Comparison of ENCODE assay signal across 7 worm cellular contexts in the genomic region with DNA sequence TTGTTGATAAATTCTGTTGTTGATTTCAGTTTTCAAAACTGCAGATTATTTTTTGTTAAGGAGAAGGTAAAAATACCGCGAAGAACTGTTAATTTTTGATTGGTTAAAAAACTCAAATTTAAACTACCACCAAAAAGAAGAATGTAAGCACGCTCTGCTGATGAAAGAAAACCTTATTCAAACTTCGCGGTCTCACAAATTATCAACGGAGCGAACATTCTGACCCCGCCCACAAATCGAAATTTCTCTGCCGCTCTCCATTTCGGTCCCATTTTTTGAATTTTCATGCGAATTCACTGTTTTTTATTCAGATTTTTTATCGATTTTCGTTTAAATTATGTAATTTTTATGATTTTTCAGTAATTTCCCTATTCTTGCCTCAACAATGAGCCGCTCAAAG.
TF ChIP-seq lines count a peak whose summit lies in the region.

Gene cyn-3, plus strand, starts transcription at position 361 of the 400 bp plus-strand sequence.

TF ChIP-seq in whole organism, L1 larva, 84 proteins besides CTCF, POLR2A, EP300 and RAD21 (continues in another document):
- TF ChIP-seq xbp-1 (tag; optimal IDR thresholded peaks at IDR 0.05; lab: Kevin White, UChicago) (peak; percentile 92), ets-5 (GFP tag; IDR thresholded peaks at IDR 0.05; lab: Robert Waterston, UW) (no peak), F16B12.6 (tag; optimal IDR thresholded peaks at IDR 0.05; lab: Kevin White, UChicago) (peak; percentile 74), fkh-4 (tag; optimal IDR thresholded peaks at IDR 0.05; lab: Kevin White, UChicago; ENCODE audit: borderline replicate concordance) (peak; percentile 31), lin-35 (GFP tag; optimal IDR thresholded peaks at IDR 0.05; lab: Kevin White, UChicago) (peak; percentile 100), pax-3 (tag; optimal IDR thresholded peaks at IDR 0.05; lab: Kevin White, UChicago) (peak; percentile 92), efl-3 (GFP tag; optimal IDR thresholded peaks at IDR 0.05; lab: Kevin White, UChicago) (no peak), nhr-85 (tag; lab: Kevin White, UChicago) (peak; percentile 95), C04F5.9 (tag; optimal IDR thresholded peaks at IDR 0.05; lab: Kevin White, UChicago) (no peak), ces-1 (GFP tag; optimal IDR thresholded peaks at IDR 0.05; lab: Kevin White, UChicago) (no peak), rnt-1 (tag; optimal IDR thresholded peaks at IDR 0.05; lab: Kevin White, UChicago) (peak; percentile 92), lin-13 (GFP tag; optimal IDR thresholded peaks at IDR 0.05; lab: Kevin White, UChicago) (peak; percentile 89)

TF ChIP-seq in whole organism, L2 larva, 48 proteins besides CTCF, POLR2A, EP300 and RAD21 (continues in another document):
- TF ChIP-seq unc-55 (GFP tag; optimal IDR thresholded peaks at IDR 0.05; lab: Kevin White, UChicago) (peak; percentile 97), nhr-237 (tag; optimal IDR thresholded peaks at IDR 0.05; lab: Kevin White, UChicago) (no peak), nhr-12 (tag; optimal IDR thresholded peaks at IDR 0.05; lab: Kevin White, UChicago) (no peak), skn-1 (tag; optimal IDR thresholded peaks at IDR 0.05; lab: Kevin White, UChicago) (no peak), nhr-25 (tag; optimal IDR thresholded peaks at IDR 0.05; lab: Kevin White, UChicago) (peak; percentile 93), ztf-4 (tag; optimal IDR thresholded peaks at IDR 0.05; lab: Kevin White, UChicago) (peak; percentile 73), sma-3 (GFP tag; optimal IDR thresholded peaks at IDR 0.05; lab: Kevin White, UChicago) (peak; percentile 87), fos-1 (tag; optimal IDR thresholded peaks at IDR 0.05; lab: Kevin White, UChicago) (peak; percentile 76), ztf-11 (tag; optimal IDR thresholded peaks at IDR 0.05; lab: Kevin White, UChicago) (no peak), mdl-1 (tag; optimal IDR thresholded peaks at IDR 0.05; lab: Kevin White, UChicago) (no peak), elt-1 (tag; optimal IDR thresholded peaks at IDR 0.05; lab: Kevin White, UChicago) (no peak), crh-2 (tag; optimal IDR thresholded peaks at IDR 0.05; lab: Kevin White, UChicago) (peak; percentile 96), aly-2 (tag; optimal IDR thresholded peaks at IDR 0.05; lab: Kevin White, UChicago) (no peak)

TF ChIP-seq in whole organism, L3 larva, 47 proteins besides CTCF, POLR2A, EP300 and RAD21 (continues in another document):
- no peak for TF ChIP-seq eor-1 (tag; optimal IDR thresholded peaks at IDR 0.05; lab: Kevin White, UChicago)
- no peak for TF ChIP-seq sea-2 (GFP tag; optimal IDR thresholded peaks at IDR 0.05; lab: Kevin White, UChicago)
- TF ChIP-seq unc-62 (GFP tag; optimal IDR thresholded peaks at IDR 0.05; lab: Kevin White, UChicago), result no peak
- no peak for TF ChIP-seq ztf-4 (tag; optimal IDR thresholded peaks at IDR 0.05; lab: Kevin White, UChicago)
- peak; percentile 69 for TF ChIP-seq ama-1 (optimal IDR thresholded peaks at IDR 0.05; lab: Kevin White, UChicago)
- peak; percentile 86 for TF ChIP-seq nhr-25 (tag; optimal IDR thresholded peaks at IDR 0.05; lab: Kevin White, UChicago)
- peak; percentile 70 for TF ChIP-seq egl-5 (tag; optimal IDR thresholded peaks at IDR 0.05; lab: Kevin White, UChicago)
- peak; percentile 80 for TF ChIP-seq nhr-43 (tag; optimal IDR thresholded peaks at IDR 0.05; lab: Kevin White, UChicago; ENCODE audit: poor library complexity, severe bottlenecking)
- no peak for TF ChIP-seq nhr-237 (tag; optimal IDR thresholded peaks at IDR 0.05; lab: Kevin White, UChicago)
- TF ChIP-seq nhr-77 (tag; optimal IDR thresholded peaks at IDR 0.05; lab: Kevin White, UChicago), result no peak
- TF ChIP-seq elt-1 (tag; optimal IDR thresholded peaks at IDR 0.05; lab: Kevin White, UChicago), result peak; percentile 58
- TF ChIP-seq nhr-23 (tag; optimal IDR thresholded peaks at IDR 0.05; lab: Kevin White, UChicago), result peak; percentile 97
- no peak for TF ChIP-seq ceh-9 (tag; optimal IDR thresholded peaks at IDR 0.05; lab: Kevin White, UChicago)

TF ChIP-seq in whole organism, L4 larva, 104 proteins besides CTCF, POLR2A, EP300 and RAD21 (continues in another document):
- TF ChIP-seq ztf-11 (tag; optimal IDR thresholded peaks at IDR 0.05; lab: Kevin White, UChicago) (no peak), D1046.2 (GFP tag; IDR thresholded peaks at IDR 0.05; lab: Robert Waterston, UW) (no peak), ces-1 (GFP tag; optimal IDR thresholded peaks at IDR 0.05; lab: Kevin White, UChicago) (no peak), pha-4 (GFP tag; IDR thresholded peaks at IDR 0.05; lab: Robert Waterston, UW) (0 out of 2 replicates have a peak, but pooled peaks have one; percentile 44), pha-4 (tag; optimal IDR thresholded peaks at IDR 0.05; lab: Kevin White, UChicago) (peak; percentile 71), T26A8.4 (GFP tag; IDR thresholded peaks at IDR 0.05; lab: Robert Waterston, UW) (peak; percentile 68), tra-1 (GFP tag; IDR thresholded peaks at IDR 0.05; lab: Robert Waterston, UW) (no peak), F49E8.2 (tag; optimal IDR thresholded peaks at IDR 0.05; lab: Kevin White, UChicago; ENCODE audit: borderline replicate concordance) (no peak), cey-2 (tag; optimal IDR thresholded peaks at IDR 0.05; lab: Kevin White, UChicago; ENCODE audit: borderline replicate concordance, insufficient read depth) (no peak), Y48G9A.11 (GFP tag; IDR thresholded peaks at IDR 0.05; lab: Robert Waterston, UW) (no peak), daf-8 (GFP tag; IDR thresholded peaks at IDR 0.05; lab: Robert Waterston, UW) (no peak), nhr-42 (GFP tag; IDR thresholded peaks at IDR 0.05; lab: Robert Waterston, UW) (no peak), vab-7 (GFP tag; IDR thresholded peaks at IDR 0.05; lab: Robert Waterston, UW) (no peak)

TF ChIP-seq in whole organism, late embryonic, 69 proteins besides CTCF, POLR2A, EP300 and RAD21:
- peak; percentile 40 for TF ChIP-seq unc-55 (GFP tag; optimal IDR thresholded peaks at IDR 0.05; lab: Kevin White, UChicago)
- peak; percentile 76 for TF ChIP-seq unc-42 (tag; optimal IDR thresholded peaks at IDR 0.05; lab: Kevin White, UChicago)
- TF ChIP-seq tbx-2 (tag; optimal IDR thresholded peaks at IDR 0.05; lab: Kevin White, UChicago), result peak; percentile 16
- TF ChIP-seq ceh-48 (tag; optimal IDR thresholded peaks at IDR 0.05; lab: Kevin White, UChicago), result peak; percentile 30
- peak; percentile 58 for TF ChIP-seq dve-1 (tag; optimal IDR thresholded peaks at IDR 0.05; lab: Kevin White, UChicago)
- TF ChIP-seq pros-1 (tag; optimal IDR thresholded peaks at IDR 0.05; lab: Kevin White, UChicago), result peak; percentile 12
- TF ChIP-seq ceh-2 (tag; optimal IDR thresholded peaks at IDR 0.05; lab: Kevin White, UChicago), result no peak
- TF ChIP-seq npax-4 (tag; optimal IDR thresholded peaks at IDR 0.05; lab: Kevin White, UChicago), result no peak
- TF ChIP-seq nfya-1 (tag; optimal IDR thresholded peaks at IDR 0.05; lab: Kevin White, UChicago), result peak; percentile 66
- no peak for TF ChIP-seq ceh-30 (tag; optimal IDR thresholded peaks at IDR 0.05; lab: Kevin White, UChicago)
- TF ChIP-seq ceh-31 (tag; optimal IDR thresholded peaks at IDR 0.05; lab: Kevin White, UChicago), result peak; percentile 63
- peak; percentile 36 for TF ChIP-seq ceh-18 (tag; optimal IDR thresholded peaks at IDR 0.05; lab: Kevin White, UChicago)

TF ChIP-seq in whole organism, mixed stage, embryonic, 35 proteins besides CTCF, POLR2A, EP300 and RAD21 (continues in another document):
- TF ChIP-seq unc-39 (tag; optimal IDR thresholded peaks at IDR 0.05; lab: Kevin White, UChicago), result no peak
- no peak for TF ChIP-seq M03D4.4 (tag; optimal IDR thresholded peaks at IDR 0.05; lab: Kevin White, UChicago)
- TF ChIP-seq zip-8 (tag; optimal IDR thresholded peaks at IDR 0.05; lab: Kevin White, UChicago), result no peak
- TF ChIP-seq tbx-8 (GFP tag; optimal IDR thresholded peaks at IDR 0.05; lab: Kevin White, UChicago), result no peak
- no peak for TF ChIP-seq bed-3 (GFP tag; optimal IDR thresholded peaks at IDR 0.05; lab: Kevin White, UChicago)
- TF ChIP-seq hlh-1 (tag; optimal IDR thresholded peaks at IDR 0.05; lab: Kevin White, UChicago), result peak; percentile 18
- peak; percentile 58 for TF ChIP-seq lin-13 (tag; optimal IDR thresholded peaks at IDR 0.05; lab: Kevin White, UChicago)
- TF ChIP-seq blmp-1 (tag; optimal IDR thresholded peaks at IDR 0.05; lab: Kevin White, UChicago), result no peak
- TF ChIP-seq flh-1 (GFP tag; optimal IDR thresholded peaks at IDR 0.05; lab: Kevin White, UChicago), result no peak
- TF ChIP-seq unc-62 (GFP tag; optimal IDR thresholded peaks at IDR 0.05; lab: Kevin White, UChicago), result no peak
- TF ChIP-seq elt-1 (tag; optimal IDR thresholded peaks at IDR 0.05; lab: Kevin White, UChicago; ENCODE audit: borderline replicate concordance, insufficient read depth), result no peak
- peak; percentile 26 for TF ChIP-seq ceh-39 (tag; optimal IDR thresholded peaks at IDR 0.05; lab: Kevin White, UChicago)
- TF ChIP-seq snpc-4 (tag; optimal IDR thresholded peaks at IDR 0.05; lab: Kevin White, UChicago), result no peak
- TF ChIP-seq ceh-83 (GFP tag; optimal IDR thresholded peaks at IDR 0.05; lab: Kevin White, UChicago), result no peak
- TF ChIP-seq cnd-1 (tag; optimal IDR thresholded peaks at IDR 0.05; lab: Kevin White, UChicago), result no peak
- no peak for TF ChIP-seq lin-32 (GFP tag; optimal IDR thresholded peaks at IDR 0.05; lab: Kevin White, UChicago)

TF ChIP-seq in whole organism, young adult, 124 proteins besides CTCF, POLR2A, EP300 and RAD21 (continues in another document):
- TF ChIP-seq F37B4.10 (GFP tag; IDR thresholded peaks at IDR 0.05; lab: Robert Waterston, UW) (no peak), aptf-3 (GFP tag; IDR thresholded peaks at IDR 0.05; lab: Robert Waterston, UW) (no peak), hlh-12 (tag; optimal IDR thresholded peaks at IDR 0.05; lab: Kevin White, UChicago) (no peak), zim-3 (tag; optimal IDR thresholded peaks at IDR 0.05; lab: Kevin White, UChicago) (no peak), tlf-1 (GFP tag; optimal IDR thresholded peaks at IDR 0.05; lab: Kevin White, UChicago) (peak; percentile 46), chd-7 (tag; optimal IDR thresholded peaks at IDR 0.05; lab: Kevin White, UChicago) (no peak), mel-28 (tag; optimal IDR thresholded peaks at IDR 0.05; lab: Kevin White, UChicago; ENCODE audit: borderline replicate concordance) (no peak), nfyb-1 (GFP tag; IDR thresholded peaks at IDR 0.05; lab: Robert Waterston, UW) (peak; percentile 91), nhr-80 (tag; optimal IDR thresholded peaks at IDR 0.05; lab: Kevin White, UChicago) (no peak), F23B12.7 (tag; optimal IDR thresholded peaks at IDR 0.05; lab: Kevin White, UChicago; ENCODE audit: insufficient read depth) (peak; percentile 90), hmg-20 (GFP tag; IDR thresholded peaks at IDR 0.05; lab: Robert Waterston, UW) (no peak), mxl-1 (tag; optimal IDR thresholded peaks at IDR 0.05; lab: Kevin White, UChicago) (no peak), snpc-1.1 (tag; optimal IDR thresholded peaks at IDR 0.05; lab: Kevin White, UChicago; ENCODE audit: insufficient read depth) (peak; percentile 46), ceh-79 (tag; optimal IDR thresholded peaks at IDR 0.05; lab: Kevin White, UChicago) (no peak), F57A8.1 (GFP tag; optimal IDR thresholded peaks at IDR 0.05; lab: Kevin White, UChicago) (no peak), nhr-90 (tag; optimal IDR thresholded peaks at IDR 0.05; lab: Kevin White, UChicago) (no peak), F55B11.4 (tag; optimal IDR thresholded peaks at IDR 0.05; lab: Kevin White, UChicago; ENCODE audit: borderline replicate concordance, insufficient read depth) (no peak)
